Worm (Caenorhabditis elegans): ENCODE measurements around the gene dmsr-16.

dmsr-16 gene

ce11 chrV:6784853-6785492 lies 23.9 kb downstream of the dmsr-16 start, which contains the start of the genes spn-4 and spe-39 (continued):
- TF ChIP-seq hlh-26 (GFP tag; conservative IDR thresholded peaks at IDR 0.05) = no peak
- no peak for TF ChIP-seq ama-1 (optimal IDR thresholded peaks at IDR 0.05)
- TF ChIP-seq ama-1 (GFP tag; optimal IDR thresholded peaks at IDR 0.05) = no peak
- 0 out of 2 replicates have a peak, but pooled peaks have one; percentile 36 for TF ChIP-seq K11D2.4 (GFP tag; IDR thresholded peaks at IDR 0.05)
- TF ChIP-seq lin-26 (GFP tag; IDR thresholded peaks at IDR 0.05) = no peak
- no peak for TF ChIP-seq F55B11.4 (tag; optimal IDR thresholded peaks at IDR 0.05; ENCODE audit: borderline replicate concordance, insufficient read depth)
- no peak for TF ChIP-seq cebp-2 (GFP tag; IDR thresholded peaks at IDR 0.05)
- no peak for TF ChIP-seq K12H6.12 (tag; optimal IDR thresholded peaks at IDR 0.05)
- no peak for TF ChIP-seq egl-18 (GFP tag; IDR thresholded peaks at IDR 0.05)
- no peak for TF ChIP-seq nfya-1 (tag; optimal IDR thresholded peaks at IDR 0.05; ENCODE audit: borderline replicate concordance, insufficient read depth)
- TF ChIP-seq tlf-1 (GFP tag; optimal IDR thresholded peaks at IDR 0.05) = peak; percentile 92
- no peak for TF ChIP-seq ceh-79 (tag; optimal IDR thresholded peaks at IDR 0.05)
- TF ChIP-seq repo-1 (tag; optimal IDR thresholded peaks at IDR 0.05) = no peak
- TF ChIP-seq B0336.3 (GFP tag; IDR thresholded peaks at IDR 0.05) = peak; percentile 76
- TF ChIP-seq unc-130 (GFP tag; optimal IDR thresholded peaks at IDR 0.05) = peak; percentile 70
- TF ChIP-seq nhr-80 (tag; optimal IDR thresholded peaks at IDR 0.05) = peak; percentile 8
- no peak for TF ChIP-seq attf-3 (GFP tag; conservative IDR thresholded peaks at IDR 0.05)
- no peak for TF ChIP-seq B0035.1 (tag; optimal IDR thresholded peaks at IDR 0.05)
- TF ChIP-seq efl-1 (GFP tag; optimal IDR thresholded peaks at IDR 0.05) = peak; percentile 97
- TF ChIP-seq lin-40 (tag; optimal IDR thresholded peaks at IDR 0.05) = no peak
- TF ChIP-seq lsl-1 (GFP tag; optimal IDR thresholded peaks at IDR 0.05) = peak; percentile 77
- no peak for TF ChIP-seq mxl-1 (tag; optimal IDR thresholded peaks at IDR 0.05)
- TF ChIP-seq him-1 (tag; optimal IDR thresholded peaks at IDR 0.05) = no peak
- no peak for TF ChIP-seq F52B5.7 (tag; optimal IDR thresholded peaks at IDR 0.05)
- TF ChIP-seq ztf-3 (GFP tag; optimal IDR thresholded peaks at IDR 0.05) = no peak
- peak; percentile 72 for TF ChIP-seq B0019.2 (GFP tag; conservative IDR thresholded peaks at IDR 0.05)
- TF ChIP-seq F10E7.11 (tag; optimal IDR thresholded peaks at IDR 0.05) = no peak
- TF ChIP-seq ztf-18 (tag; optimal IDR thresholded peaks at IDR 0.05) = peak; percentile 17
- TF ChIP-seq ztf-22 (GFP tag; optimal IDR thresholded peaks at IDR 0.05) = no peak
- TF ChIP-seq ceh-40 (GFP tag; IDR thresholded peaks at IDR 0.05) = no peak
- TF ChIP-seq aptf-2 (GFP tag; conservative IDR thresholded peaks at IDR 0.05) = no peak
- 0 out of 2 replicates have a peak, but pooled peaks have one; percentile 57 for TF ChIP-seq Y53G8AR.9 (GFP tag; conservative IDR thresholded peaks at IDR 0.05)
- TF ChIP-seq lir-1 (GFP tag; conservative IDR thresholded peaks at IDR 0.05) = peak; percentile 43; the same call in 1 of the 2 replicates
- no peak for TF ChIP-seq F22D6.2 (tag; optimal IDR thresholded peaks at IDR 0.05)
- TF ChIP-seq ceh-58 (GFP tag; IDR thresholded peaks at IDR 0.05) = no peak
- TF ChIP-seq rcor-1 (GFP tag; IDR thresholded peaks at IDR 0.05) = 0 out of 2 replicates have a peak, but pooled peaks have one; percentile 49
- TF ChIP-seq hmg-1.2 (GFP tag; IDR thresholded peaks at IDR 0.05) = peak; percentile 47
- no peak for TF ChIP-seq sea-2 (GFP tag; IDR thresholded peaks at IDR 0.05)
- TF ChIP-seq ekl-4 (GFP tag; IDR thresholded peaks at IDR 0.05) = peak; percentile 65
- peak; percentile 40 to 83 (median 47) for TF ChIP-seq lin-35 (GFP tag; optimal IDR thresholded peaks at IDR 0.05)
- no peak for TF ChIP-seq nhr-179 (tag; optimal IDR thresholded peaks at IDR 0.05)
- TF ChIP-seq aptf-3 (GFP tag; IDR thresholded peaks at IDR 0.05) = no peak
- TF ChIP-seq ceh-91 (GFP tag; IDR thresholded peaks at IDR 0.05) = peak; percentile 90
- no peak for TF ChIP-seq ztf-26 (tag; optimal IDR thresholded peaks at IDR 0.05)
- TF ChIP-seq hrde-1 (tag; optimal IDR thresholded peaks at IDR 0.05; ENCODE audit: borderline replicate concordance) = peak; percentile 48
- no peak for TF ChIP-seq lag-1 (GFP tag; IDR thresholded peaks at IDR 0.05)
- TF ChIP-seq Y53F4B.3 (GFP tag; IDR thresholded peaks at IDR 0.05) = no peak
- TF ChIP-seq Y67H2A.10 (GFP tag; conservative IDR thresholded peaks at IDR 0.05) = no peak
- no peak for TF ChIP-seq mes-4 (tag; optimal IDR thresholded peaks at IDR 0.05)

Measured in whole organism, young adult.